Worm (Caenorhabditis elegans) whole organism, late embryonic: ENCODE results near the gene imp-2.

Experiments used
- ceh-30 ChIP-seq: fragments of 150-350 bp; optimal IDR thresholded peaks from 2 replicates; lab custom pipeline; 2014; ENCODE audit warnings: missing biosample characterization, missing genetic modification characterization
- elt-2 ChIP-seq: sonication (generic microtip); optimal IDR thresholded peaks from 2 replicates; lab custom pipeline; 2016; ENCODE audit warnings: missing genetic modification reagents, missing genetic modification characterization, missing compliant biosample characterization
- eyg-1 ChIP-seq: sonication (generic microtip); optimal IDR thresholded peaks from 2 replicates; lab custom pipeline; 2016; ENCODE audit warnings: missing genotype, missing genetic modification characterization, missing compliant biosample characterization
- pax-1 ChIP-seq: fragments of 150-350 bp; optimal IDR thresholded peaks from 2 replicates; lab custom pipeline; 2014; ENCODE audit warnings: missing biosample characterization, missing genetic modification characterization
- tbx-2 ChIP-seq: sonication (generic microtip); optimal IDR thresholded peaks from 2 replicates; lab custom pipeline; 2016; ENCODE audit warnings: missing genetic modification characterization, missing compliant biosample characterization

DNA sequence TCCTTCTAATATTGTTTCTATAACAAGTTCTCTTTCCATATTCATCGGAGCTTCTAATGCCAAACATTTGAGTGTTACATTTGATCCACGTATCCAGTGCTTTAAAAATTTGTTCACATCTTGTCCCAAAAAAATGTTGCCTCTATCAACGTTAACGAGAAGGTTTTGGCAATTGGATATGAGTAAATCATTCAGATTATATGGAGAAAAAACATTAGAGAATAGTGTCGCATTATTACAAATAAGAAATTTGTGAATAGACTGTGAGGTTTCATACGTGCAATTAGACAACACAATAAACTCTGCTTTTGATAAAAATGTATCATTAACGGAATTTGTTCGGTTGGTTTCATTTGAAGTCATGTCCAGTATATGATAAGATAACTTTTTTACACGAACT is 41.2 kb upstream of the imp-2 start, which contains the start of gene mboa-4:
- TF ChIP-seq elt-2 (tag; lab: Kevin White, UChicago) (no peak), tbx-2 (no peak), ceh-30 (tag; lab: Kevin White, UChicago) (no peak), eyg-1 (tag; lab: Kevin White, UChicago) (no peak), pax-1 (no peak)
